Worm (Caenorhabditis elegans) whole organism, L4/young adult: Measurements from ENCODE around the gene Y39A1A.27.

Experiments used
- W03F9.2 ChIP-seq: fragments of 150-350 bp; optimal IDR thresholded peaks from 2 replicates; lab custom pipeline; 2014; ENCODE audit warnings: missing biosample characterization, missing genetic modification characterization
- dao-5 ChIP-seq: sonication (generic microtip); optimal IDR thresholded peaks from 2 replicates; lab custom pipeline; 2016; ENCODE audit warnings: missing genotype, missing genetic modification characterization, moderate library complexity, missing compliant biosample characterization
- him-1 ChIP-seq: sonication (generic microtip); optimal IDR thresholded peaks from 2 replicates; lab custom pipeline; 2016; ENCODE audit warnings: missing genotype, missing genetic modification reagents, missing genetic modification characterization, missing compliant biosample characterization

DNA sequence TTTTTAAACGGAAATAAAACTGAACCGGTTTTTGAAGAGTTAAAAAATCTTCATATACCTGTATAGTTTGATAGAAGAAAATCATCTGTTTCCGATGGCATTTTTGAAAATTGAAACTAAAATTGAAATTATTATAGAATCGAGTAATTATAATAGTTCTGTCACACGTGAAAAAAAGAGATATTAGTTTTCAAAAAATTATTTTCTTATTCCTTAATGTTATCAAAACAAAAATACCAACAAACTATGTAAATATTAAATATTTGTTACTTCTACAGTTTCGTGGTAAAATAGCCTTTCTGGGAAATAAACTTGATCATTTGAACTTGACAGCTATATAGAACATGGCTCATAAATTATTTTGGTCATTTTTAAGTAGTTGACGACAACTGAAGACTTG is 9.7 kb upstream of the Y39A1A.27 start, which contains the start of gene swt-4:
- TF ChIP-seq him-1 (no peak), W03F9.2 (tag; lab: Kevin White, UChicago) (no peak), dao-5 (tag; lab: Kevin White, UChicago) (no peak)
